Worm (Caenorhabditis elegans) whole organism, late embryonic: ENCODE data around the gene alh-11.

ENCODE experiments used
- C08G9.2 ChIP-seq: sonication (generic microtip); optimal IDR thresholded peaks from 2 replicates; lab custom pipeline; 2016; ENCODE audit warnings: mild to moderate bottlenecking, missing genetic modification characterization, moderate library complexity, missing compliant biosample characterization
- C38D4.7 ChIP-seq: fragments of 200-800 bp; sonication (Bioruptor generic); optimal IDR thresholded peaks from 2 replicates; lab custom pipeline; 2018; ENCODE audit warnings: mild to moderate bottlenecking, missing genetic modification characterization, moderate library complexity, missing compliant biosample characterization
- F13H6.1 ChIP-seq: sonication (generic microtip); optimal IDR thresholded peaks from 2 replicates; lab custom pipeline; 2016; ENCODE audit warnings: missing genetic modification characterization, missing compliant biosample characterization
- T23F11.4 ChIP-seq: fragments of 200-800 bp; sonication (Bioruptor generic); optimal IDR thresholded peaks from 2 replicates; lab custom pipeline; 2018; ENCODE audit warnings: mild to moderate bottlenecking, missing genetic modification characterization, missing compliant biosample characterization
- ahr-1 ChIP-seq: sonication (generic microtip); optimal IDR thresholded peaks from 2 replicates; lab custom pipeline; 2016; ENCODE audit warnings: missing genetic modification characterization, missing compliant biosample characterization
- ceh-18 ChIP-seq: sonication (generic microtip); optimal IDR thresholded peaks from 2 replicates; lab custom pipeline; 2016; ENCODE audit warnings: missing genetic modification characterization, missing compliant biosample characterization
- ceh-19 ChIP-seq: fragments of 200-800 bp; sonication (Bioruptor generic); optimal IDR thresholded peaks from 2 replicates; lab custom pipeline; 2018; ENCODE audit warnings: mild to moderate bottlenecking, missing genetic modification characterization, missing compliant biosample characterization
- ceh-24 ChIP-seq: sonication (generic microtip); optimal IDR thresholded peaks from 2 replicates; lab custom pipeline; 2016; ENCODE audit warnings: mild to moderate bottlenecking, missing genetic modification characterization, missing compliant biosample characterization
- ceh-30 ChIP-seq: fragments of 150-350 bp; optimal IDR thresholded peaks from 2 replicates; lab custom pipeline; 2014; ENCODE audit warnings: missing biosample characterization, missing genetic modification characterization
- ceh-48 ChIP-seq: sonication (generic microtip); optimal IDR thresholded peaks from 2 replicates; lab custom pipeline; 2016; ENCODE audit warnings: missing genetic modification characterization, inconsistent platforms, missing compliant biosample characterization
- ceh-6 ChIP-seq: fragments of 200-800 bp; sonication (Bioruptor generic); optimal IDR thresholded peaks from 2 replicates; lab custom pipeline; 2018; ENCODE audit warnings: mild to moderate bottlenecking, missing genetic modification characterization, missing compliant biosample characterization
- che-1 ChIP-seq: sonication (generic microtip); optimal IDR thresholded peaks from 2 replicates; lab custom pipeline; 2016; ENCODE audit warnings: mild to moderate bottlenecking, missing genetic modification characterization, missing compliant biosample characterization
- elt-2 ChIP-seq: sonication (generic microtip); optimal IDR thresholded peaks from 2 replicates; lab custom pipeline; 2016; ENCODE audit warnings: missing genetic modification reagents, missing genetic modification characterization, missing compliant biosample characterization
- fax-1 ChIP-seq: sonication (generic microtip); optimal IDR thresholded peaks from 2 replicates; lab custom pipeline; 2016; ENCODE audit warnings: missing genotype, missing genetic modification characterization, missing compliant biosample characterization
- fkh-10 ChIP-seq: fragments of 150-350 bp; optimal IDR thresholded peaks from 2 replicates; lab custom pipeline; 2014; ENCODE audit warnings: missing biosample characterization, missing genetic modification reagents, missing genetic modification characterization
- hlh-13 ChIP-seq: fragments of 200-800 bp; sonication (Bioruptor generic); optimal IDR thresholded peaks from 2 replicates; lab custom pipeline; 2018; ENCODE audit warnings: mild to moderate bottlenecking, missing genetic modification characterization, missing compliant biosample characterization
- hlh-15 ChIP-seq: sonication (generic microtip); optimal IDR thresholded peaks from 2 replicates; lab custom pipeline; 2016; ENCODE audit warnings: missing genetic modification characterization, missing compliant biosample characterization
- hlh-6 ChIP-seq: sonication (generic microtip); optimal IDR thresholded peaks from 2 replicates; lab custom pipeline; 2016; ENCODE audit warnings: missing genotype, missing genetic modification characterization, missing compliant biosample characterization
- hlh-8 ChIP-seq: sonication (generic microtip); optimal IDR thresholded peaks from 2 replicates; lab custom pipeline; 2016; ENCODE audit warnings: missing genotype, missing genetic modification characterization, missing compliant biosample characterization
- lim-6 ChIP-seq: sonication (generic microtip); optimal IDR thresholded peaks from 2 replicates; lab custom pipeline; 2016; ENCODE audit warnings: missing genetic modification characterization, missing compliant biosample characterization
- lin-11 ChIP-seq: fragments of 200-800 bp; sonication (Bioruptor generic); optimal IDR thresholded peaks from 2 replicates; lab custom pipeline; 2018; ENCODE audit warnings: mild to moderate bottlenecking, missing genetic modification characterization, missing compliant biosample characterization
- madf-2 ChIP-seq: sonication (generic microtip); optimal IDR thresholded peaks from 2 replicates; lab custom pipeline; 2017; ENCODE audit warnings: missing genetic modification characterization, missing compliant biosample characterization
- mec-3 ChIP-seq: sonication (generic microtip); optimal IDR thresholded peaks from 2 replicates; lab custom pipeline; 2016; ENCODE audit warnings: borderline replicate concordance, missing genetic modification characterization, missing compliant biosample characterization
- nhr-232 ChIP-seq: sonication (generic microtip); optimal IDR thresholded peaks from 2 replicates; lab custom pipeline; 2016; ENCODE audit warnings: missing genetic modification characterization, missing compliant biosample characterization
- npax-4 ChIP-seq: sonication (generic microtip); optimal IDR thresholded peaks from 2 replicates; lab custom pipeline; 2016; ENCODE audit warnings: missing genetic modification characterization, missing compliant biosample characterization
- pat-9 ChIP-seq: fragments of 200-800 bp; sonication (Bioruptor generic); optimal IDR thresholded peaks from 2 replicates; lab custom pipeline; 2018; ENCODE audit warnings: mild to moderate bottlenecking, missing genetic modification characterization, moderate library complexity, missing compliant biosample characterization
- pha-2 ChIP-seq: sonication (generic microtip); optimal IDR thresholded peaks from 2 replicates; lab custom pipeline; 2017; ENCODE audit warnings: mild to moderate bottlenecking, missing genetic modification characterization, missing compliant biosample characterization
- pha-4 ChIP-seq: fragments of 150-350 bp; optimal IDR thresholded peaks from 2 replicates; lab custom pipeline; 2018; ENCODE audit warnings: missing biosample characterization, missing genetic modification reagents, missing genetic modification characterization
- pros-1 ChIP-seq: fragments of 150-350 bp; optimal IDR thresholded peaks from 2 replicates; lab custom pipeline; 2014; ENCODE audit warnings: missing biosample characterization, missing genetic modification reagents, missing genetic modification characterization
- ref-2 ChIP-seq: sonication (generic microtip); optimal IDR thresholded peaks from 2 replicates; lab custom pipeline; 2016; ENCODE audit warnings: missing genetic modification characterization, missing compliant biosample characterization
- sox-2 ChIP-seq: fragments of 200-800 bp; sonication (Bioruptor generic); IDR thresholded peaks from 2 replicates; pipeline ENCODE4 v1.3.6; 2022; ENCODE audit warnings: missing genetic modification reagents, missing genetic modification characterization, missing compliant biosample characterization
- sox-4 ChIP-seq: sonication (generic microtip); optimal IDR thresholded peaks from 2 replicates; lab custom pipeline; 2017; ENCODE audit warnings: mild to moderate bottlenecking, missing genetic modification characterization, inconsistent platforms, missing compliant biosample characterization
- tbx-2 ChIP-seq: sonication (generic microtip); optimal IDR thresholded peaks from 2 replicates; lab custom pipeline; 2016; ENCODE audit warnings: missing genetic modification characterization, missing compliant biosample characterization
- unc-55 ChIP-seq: sonication (generic microtip); optimal IDR thresholded peaks from 2 replicates; lab custom pipeline; 2017; ENCODE audit warnings: missing biosample characterization, missing genetic modification reagents, missing genetic modification characterization
- unc-86 ChIP-seq: sonication (generic microtip); optimal IDR thresholded peaks from 2 replicates; lab custom pipeline; 2016; ENCODE audit warnings: missing genetic modification characterization, missing compliant biosample characterization
- zip-5 ChIP-seq: sonication (generic microtip); optimal IDR thresholded peaks from 2 replicates; lab custom pipeline; 2016; ENCODE audit warnings: missing genetic modification characterization, missing compliant biosample characterization
- ztf-16 ChIP-seq: sonication (generic microtip); optimal IDR thresholded peaks from 2 replicates; lab custom pipeline; 2017; ENCODE audit warnings: missing genetic modification characterization, missing compliant biosample characterization

The alh-11 gene

ce11 chrIII:778771-779170 lies at the start of gene alh-11:
TSS of gene alh-11 (minus strand) at chrIII:778871.
- no peak for TF ChIP-seq pros-1
- TF ChIP-seq fkh-10 (GFP tag; lab: Kevin White, UChicago) = no peak
- no peak for TF ChIP-seq hlh-13
- no peak for TF ChIP-seq sox-4
- no peak for TF ChIP-seq tbx-2 (tag; lab: Kevin White, UChicago)
- TF ChIP-seq ceh-30 (tag; lab: Kevin White, UChicago) = no peak
- TF ChIP-seq fax-1 (tag; lab: Kevin White, UChicago) = no peak
- TF ChIP-seq npax-4 (tag; lab: Kevin White, UChicago) = no peak

- TF ChIP-seq fax-1 (tag; lab: Kevin White, UChicago) (no peak), che-1 (tag; lab: Kevin White, UChicago) (no peak), nhr-232 (no peak), lim-6 (tag; lab: Kevin White, UChicago) (no peak), unc-86 (no peak), hlh-8 (tag; lab: Kevin White, UChicago) (no peak), ztf-16 (no peak), hlh-15 (tag; lab: Kevin White, UChicago) (no peak), zip-5 (no peak), lin-11 (tag; lab: Kevin White, UChicago) (no peak), pha-2 (no peak), ceh-24 (tag; lab: Kevin White, UChicago) (no peak), unc-55 (GFP tag; lab: Kevin White, UChicago) (no peak), pat-9 (tag; lab: Kevin White, UChicago) (no peak), ceh-48 (tag; lab: Kevin White, UChicago) (no peak), sox-2 (GFP tag; lab: Robert Waterston, UW) (no peak), ceh-19 (no peak), ceh-6 (no peak)
These were observed 46.6 kb upstream of the alh-11 start for ce11 chrIII:825256-825655.

ce11 chrIII:822546-823272 lies 44.0 kb upstream of the alh-11 start, which contains the start of gene clec-149:
TSS of gene clec-149 (plus strand) at chrIII:823222.
- TF ChIP-seq ceh-18 (peak; percentile 28), lim-6 (tag; lab: Kevin White, UChicago) (no peak)
- TF ChIP-seq, all 69 proteins: peak for 1

DNA sequence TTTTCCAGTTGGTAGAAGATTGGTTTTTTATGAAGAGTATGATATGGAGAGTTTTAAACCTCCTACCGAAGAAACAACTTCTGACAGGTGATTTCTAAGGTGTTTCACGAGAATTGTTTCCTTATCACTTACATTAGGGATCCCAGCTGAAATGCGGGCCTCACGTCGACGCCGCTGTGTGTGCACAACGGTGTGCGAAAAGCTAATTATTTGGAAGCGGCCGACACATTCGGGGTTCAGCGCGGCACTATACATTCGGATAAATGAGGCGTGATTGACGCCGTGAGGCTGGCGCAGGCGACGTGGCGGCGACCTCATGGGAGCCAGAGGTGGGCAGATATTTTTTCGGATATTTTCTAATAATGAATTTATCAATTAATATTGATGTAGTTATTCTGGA lies 40.6 kb upstream of the alh-11 start:
- no peak for TF ChIP-seq C08G9.2 (tag; lab: Kevin White, UChicago)
- no peak for TF ChIP-seq ceh-30 (tag; lab: Kevin White, UChicago)
- no peak for TF ChIP-seq C38D4.7 (GFP tag; lab: Kevin White, UChicago)
- no peak for TF ChIP-seq T23F11.4 (GFP tag; lab: Kevin White, UChicago)
- no peak for TF ChIP-seq ref-2
- no peak for TF ChIP-seq F13H6.1 (tag; lab: Kevin White, UChicago)
- no peak for TF ChIP-seq elt-2
- no peak for TF ChIP-seq pha-4
- no peak for TF ChIP-seq hlh-6 (tag; lab: Kevin White, UChicago)
- TF ChIP-seq ceh-6 = no peak
- no peak for TF ChIP-seq madf-2
- no peak for TF ChIP-seq mec-3 (tag; lab: Kevin White, UChicago)
- no peak for TF ChIP-seq ahr-1
- no peak for TF ChIP-seq tbx-2 (tag; lab: Kevin White, UChicago)
- TF ChIP-seq ceh-24 (tag; lab: Kevin White, UChicago) = no peak
- no peak for TF ChIP-seq pat-9 (tag; lab: Kevin White, UChicago)
